Fruit fly (Drosophila melanogaster): Measurements from ENCODE around the gene Afti.

Afti gene

DNA sequence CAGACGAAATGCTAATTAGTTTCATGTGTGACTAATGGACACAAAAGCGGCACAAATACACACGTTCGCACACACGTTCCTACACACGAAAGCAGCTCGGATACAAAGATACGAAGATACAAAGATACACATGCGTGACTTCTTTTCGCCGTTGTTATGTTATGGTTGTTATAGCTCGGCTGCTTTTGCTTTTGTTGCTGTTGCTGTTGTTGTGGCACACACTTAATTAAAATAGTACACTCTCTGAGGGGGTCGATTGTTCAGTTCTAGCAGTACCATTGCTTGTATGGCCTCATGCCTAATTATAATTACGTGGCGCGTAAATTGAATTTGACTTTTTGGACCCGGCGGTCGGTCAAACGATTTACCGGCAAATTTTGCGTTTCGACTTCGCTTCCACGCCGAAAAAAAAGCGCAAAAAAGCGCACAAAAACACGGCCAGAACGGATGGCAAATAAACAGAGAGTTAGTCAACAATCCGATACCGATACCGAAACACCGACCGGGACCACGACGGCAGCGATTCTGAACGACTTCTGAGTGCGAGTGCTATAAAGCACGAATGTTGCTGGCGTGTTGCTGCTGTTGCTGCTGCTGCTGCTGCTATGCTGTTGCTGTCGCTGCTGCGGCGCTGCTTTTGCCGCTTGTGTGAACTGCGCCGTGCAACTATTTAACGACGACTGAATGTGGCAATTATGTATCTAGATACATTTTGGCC is 43.2 kb upstream of the Afti start (continued):
- no peak for TF ChIP-seq Lhr (GFP tag; optimal IDR thresholded peaks at IDR 0.05)
- TF ChIP-seq ftz-f1 (GFP tag; optimal IDR thresholded peaks at IDR 0.05): no peak
- peak; percentile 48 for TF ChIP-seq Atf6 (GFP tag; IDR thresholded peaks at IDR 0.05)
- TF ChIP-seq usp (GFP tag; optimal IDR thresholded peaks at IDR 0.05): no peak
- TF ChIP-seq Spps (tag; optimal IDR thresholded peaks at IDR 0.05): no peak
- 0 out of 2 replicates have a peak, but pooled peaks have one; percentile 10 for TF ChIP-seq CG3847 (GFP tag; IDR thresholded peaks at IDR 0.05)
- 0 out of 2 replicates have a peak, but pooled peaks have one; percentile 11 for TF ChIP-seq inv (GFP tag; IDR thresholded peaks at IDR 0.05; ENCODE audit: partially characterized antibody)
- TF ChIP-seq CG4730 (GFP tag; IDR thresholded peaks at IDR 0.05): no peak
- no peak for TF ChIP-seq tll (GFP tag; optimal IDR thresholded peaks at IDR 0.05)
- no peak for TF ChIP-seq CG17186 (GFP tag; optimal IDR thresholded peaks at IDR 0.05)
- no peak for TF ChIP-seq CG12659 (GFP tag; optimal IDR thresholded peaks at IDR 0.05)
- no peak for TF ChIP-seq CG8290 (GFP tag; optimal IDR thresholded peaks at IDR 0.05)
- peak in 1 of 2 experiments; percentile 45 for TF ChIP-seq CG8290 (tag; optimal IDR thresholded peaks at IDR 0.05)
- no peak for TF ChIP-seq ewg (GFP tag; optimal IDR thresholded peaks at IDR 0.05)
- TF ChIP-seq unc-4 (GFP tag; IDR thresholded peaks at IDR 0.05; ENCODE audit: partially characterized antibody): no peak
- no peak for TF ChIP-seq sr (GFP tag; IDR thresholded peaks at IDR 0.05)
- no peak for TF ChIP-seq repo (GFP tag; optimal IDR thresholded peaks at IDR 0.05)
- no peak for TF ChIP-seq nau (GFP tag; optimal IDR thresholded peaks at IDR 0.05)
- TF ChIP-seq CG6791 (GFP tag; IDR thresholded peaks at IDR 0.05; ENCODE audit: partially characterized antibody): no peak
- no peak for TF ChIP-seq CG4404 (GFP tag; IDR thresholded peaks at IDR 0.05)
- TF ChIP-seq pfk (GFP tag; optimal IDR thresholded peaks at IDR 0.05): no peak
- no peak for TF ChIP-seq tna (GFP tag; IDR thresholded peaks at IDR 0.05; ENCODE audit: partially characterized antibody)
- no peak for TF ChIP-seq CG18011 (GFP tag; optimal IDR thresholded peaks at IDR 0.05)
- no peak for TF ChIP-seq Poxn (GFP tag; IDR thresholded peaks at IDR 0.05)
- no peak for TF ChIP-seq zf30C (GFP tag; optimal IDR thresholded peaks at IDR 0.05)
- TF ChIP-seq peb (GFP tag; IDR thresholded peaks at IDR 0.05): no peak
- no peak for TF ChIP-seq crc (GFP tag; optimal IDR thresholded peaks at IDR 0.05)
- no peak for TF ChIP-seq CG2875 (GFP tag; optimal IDR thresholded peaks at IDR 0.05)
- TF ChIP-seq CG10654 (GFP tag; optimal IDR thresholded peaks at IDR 0.05): no peak
- no peak for TF ChIP-seq insv (GFP tag; optimal IDR thresholded peaks at IDR 0.05)
- TF ChIP-seq B-H1 (GFP tag; IDR thresholded peaks at IDR 0.05): no peak
- TF ChIP-seq CG8478 (optimal IDR thresholded peaks at IDR 0.05): no peak
- peak; percentile 39; the same call in 1 of the 2 replicates for TF ChIP-seq bbx (GFP tag; IDR thresholded peaks at IDR 0.05; ENCODE audit: partially characterized antibody)
- no peak for TF ChIP-seq BEAF-32 (GFP tag; optimal IDR thresholded peaks at IDR 0.05)
- TF ChIP-seq maf-S (GFP tag; optimal IDR thresholded peaks at IDR 0.05): no peak
- TF ChIP-seq CG4707 (GFP tag; optimal IDR thresholded peaks at IDR 0.05): no peak
- TF ChIP-seq psq (GFP tag; optimal IDR thresholded peaks at IDR 0.05): no peak
- TF ChIP-seq TFAM (GFP tag; optimal IDR thresholded peaks at IDR 0.05): no peak
- TF ChIP-seq Hmr (GFP tag; optimal IDR thresholded peaks at IDR 0.05): peak; percentile 22
- TF ChIP-seq Opbp (GFP tag; IDR thresholded peaks at IDR 0.05; ENCODE audit: partially characterized antibody): 0 out of 3 replicates have a peak, but pooled peaks have one; percentile 11
- TF ChIP-seq CG14860 (GFP tag; IDR thresholded peaks at IDR 0.05; ENCODE audit: partially characterized antibody): no peak
- TF ChIP-seq Hr3 (GFP tag; optimal IDR thresholded peaks at IDR 0.05): no peak
- TF ChIP-seq Nf-YA (GFP tag; IDR thresholded peaks at IDR 0.05): 0 out of 2 replicates have a peak, but pooled peaks have one; percentile 21
- peak; percentile 24; the same call in 1 of the 3 replicates for TF ChIP-seq CG34224 (GFP tag; IDR thresholded peaks at IDR 0.05; ENCODE audit: partially characterized antibody)
- no peak for TF ChIP-seq Dref (GFP tag; IDR thresholded peaks at IDR 0.05)
- no peak for TF ChIP-seq CG16863 (GFP tag; optimal IDR thresholded peaks at IDR 0.05)
- TF ChIP-seq GATAe (GFP tag; conservative IDR thresholded peaks at IDR 0.05): no peak
- TF ChIP-seq HLH4C (GFP tag; IDR thresholded peaks at IDR 0.05; ENCODE audit: partially characterized antibody): peak; percentile 45; the same call in 1 of the 3 replicates
- peak; percentile 87 for TF ChIP-seq Jarid2 (GFP tag; optimal IDR thresholded peaks at IDR 0.05)

All from whole organism, embryonic.